Fruit fly (Drosophila melanogaster) whole organism, wandering third instar larva: Measurements from ENCODE around the gene osp.

Source experiments
- CG32264 ChIP-seq: fragments of 200-800 bp; sonication (Bioruptor generic); optimal IDR thresholded peaks from 2 replicates; lab custom pipeline; 2016; ENCODE audit warnings: missing biosample characterization, missing genetic modification characterization
- HLH106 ChIP-seq: fragments of 200-800 bp; optimal IDR thresholded peaks from 3 replicates; lab custom pipeline; 2019; ENCODE audit warnings: missing biosample characterization, mild to moderate bottlenecking, missing genetic modification characterization, moderate library complexity
- OdsH ChIP-seq: fragments of 200-800 bp; sonication (Bioruptor generic); optimal IDR thresholded peaks from 2 replicates; lab custom pipeline; 2016; ENCODE audit warnings: missing biosample characterization, mild to moderate bottlenecking, missing genetic modification characterization
- Vsx2 ChIP-seq: fragments of 200-300, 225-300 bp; sonication (Bioruptor generic); optimal IDR thresholded peaks from 2 replicates; lab custom pipeline; 2018; ENCODE audit warnings: missing biosample characterization, missing genetic modification characterization; ENCODE audit not compliant: partially characterized antibody
- brk ChIP-seq: fragments of 200-800 bp; sonication (Bioruptor generic); optimal IDR thresholded peaks from 2 replicates; lab custom pipeline; 2016; ENCODE audit warnings: missing biosample characterization, mild to moderate bottlenecking, missing genetic modification characterization
- dmrt93B ChIP-seq: fragments of 200-800 bp; sonication (Bioruptor generic); optimal IDR thresholded peaks from 2 replicates; lab custom pipeline; 2018; ENCODE audit warnings: missing biosample characterization, mild to moderate bottlenecking, missing genetic modification characterization
- fru ChIP-seq: fragments of 200-800 bp; sonication (Bioruptor generic); optimal IDR thresholded peaks from 3 replicates; lab custom pipeline; 2016; ENCODE audit warnings: missing biosample characterization, mild to moderate bottlenecking, missing genetic modification characterization
- h ChIP-seq: fragments of 200-800 bp; sonication (Bioruptor generic); optimal IDR thresholded peaks from 3 replicates; lab custom pipeline; 2016; ENCODE audit warnings: missing biosample characterization, mild to moderate bottlenecking, missing genetic modification characterization
- jim ChIP-seq: fragments of 175-275, 200-325 bp; sonication (Bioruptor generic); optimal IDR thresholded peaks from 2 replicates; lab custom pipeline; 2016; ENCODE audit warnings: missing biosample characterization, mild to moderate bottlenecking, missing genetic modification characterization
- psq ChIP-seq: fragments of 200-800 bp; sonication (Bioruptor generic); optimal IDR thresholded peaks from 3 replicates; lab custom pipeline; 2017; ENCODE audit warnings: missing biosample characterization, mild to moderate bottlenecking, missing genetic modification characterization, moderate library complexity
- rgr ChIP-seq: fragments of 200-800 bp; sonication (Bioruptor generic); optimal IDR thresholded peaks from 3 replicates; lab custom pipeline; 2016; ENCODE audit warnings: missing biosample characterization, mild to moderate bottlenecking, missing genetic modification characterization
- tai ChIP-seq: sonication (Bioruptor generic); optimal IDR thresholded peaks from 2 replicates; lab custom pipeline; 2016; ENCODE audit warnings: missing biosample characterization, missing genetic modification characterization
- woc ChIP-seq: sonication (Bioruptor generic); optimal IDR thresholded peaks from 2 replicates; lab custom pipeline; 2016; ENCODE audit warnings: missing biosample characterization, mild to moderate bottlenecking, missing genetic modification characterization

dm6 chr2L:14612998-14613955, 75.9 kb downstream of the osp start:
- peak; percentile 63 for TF ChIP-seq psq (GFP tag; lab: Kevin White, UChicago)
- peak; percentile 77 for TF ChIP-seq rgr
- TF ChIP-seq dmrt93B (GFP tag; lab: Kevin White, UChicago) = peak; percentile 27
- TF ChIP-seq tai (GFP tag; lab: Kevin White, UChicago) = peak; percentile 60
- peak; percentile 69 for TF ChIP-seq fru (GFP tag; lab: Kevin White, UChicago)
- TF ChIP-seq brk = peak; percentile 21
- TF ChIP-seq woc (GFP tag; lab: Kevin White, UChicago) = no peak
- no peak for TF ChIP-seq Vsx2 (GFP tag; lab: Kevin White, UChicago)
- TF ChIP-seq OdsH = peak; percentile 82
- TF ChIP-seq h (GFP tag; lab: Kevin White, UChicago) = peak; percentile 9
- no peak for TF ChIP-seq jim (GFP tag; lab: Kevin White, UChicago)
- peak; percentile 49 for TF ChIP-seq HLH106 (tag; lab: Kevin White, UChicago)
- no peak for TF ChIP-seq CG32264 (GFP tag; lab: Kevin White, UChicago)
